Worm (Caenorhabditis elegans) whole organism, L1 larva: ENCODE measurements around the gene vha-14.

ENCODE experiments used
- C04F5.9 ChIP-seq: sonication (generic microtip); optimal IDR thresholded peaks from 2 replicates; lab custom pipeline; 2016; ENCODE audit warnings: missing genetic modification characterization, missing compliant biosample characterization
- C16A3.4 ChIP-seq: fragments of 150-350 bp; optimal IDR thresholded peaks from 2 replicates; lab custom pipeline; 2014; ENCODE audit warnings: missing biosample characterization, missing genetic modification characterization
- F16B12.6 ChIP-seq: fragments of 150-350 bp; optimal IDR thresholded peaks from 2 replicates; lab custom pipeline; 2014; ENCODE audit warnings: missing biosample characterization, missing genetic modification characterization
- aha-1 ChIP-seq: fragments of 150-350 bp; optimal IDR thresholded peaks from 2 replicates; lab custom pipeline; 2014; ENCODE audit warnings: missing biosample characterization, missing genetic modification characterization
- alr-1 ChIP-seq: fragments of 200-800 bp; sonication (Bioruptor generic); optimal IDR thresholded peaks from 2 replicates; lab custom pipeline; 2018; ENCODE audit warnings: borderline replicate concordance, mild to moderate bottlenecking, missing genetic modification characterization, missing compliant biosample characterization
- aly-2 ChIP-seq: fragments of 150-350 bp; optimal IDR thresholded peaks from 2 replicates; lab custom pipeline; 2014; ENCODE audit warnings: missing biosample characterization, missing genetic modification characterization
- blmp-1 ChIP-seq: fragments of 150-350 bp; optimal IDR thresholded peaks from 2 replicates; lab custom pipeline; 2014; ENCODE audit warnings: missing biosample characterization, missing genetic modification characterization
- ceh-82 ChIP-seq, 3 experiments: fragments of 150-350 bp in 1 of 3; sonication (generic microtip) in 2 of 3; optimal IDR thresholded peaks; 2 replicates each; lab custom pipeline; 2014 to 2017; ENCODE audit warnings: missing biosample characterization in 3 of 3, missing genetic modification characterization in 3 of 3
- ces-1 ChIP-seq: fragments of 150-350 bp; optimal IDR thresholded peaks from 2 replicates; lab custom pipeline; 2014; ENCODE audit warnings: missing biosample characterization, missing genetic modification reagents, missing genetic modification characterization
- dpl-1 ChIP-seq, 3 experiments: fragments of 150-350 bp in 2 of 3; sonication (generic microtip) in 1 of 3; optimal IDR thresholded peaks; 2 replicates each; lab custom pipeline; 2014 to 2017; ENCODE audit warnings: missing biosample characterization in 3 of 3, missing genetic modification characterization in 3 of 3, missing genetic modification reagents in 3 of 3
- efl-1 ChIP-seq, 4 experiments: fragments of 150-350 bp; optimal IDR thresholded peaks in 3 of 4; peaks in 1 of 4; 1 replicate in 1 of 4; 2 replicates in 3 of 4; lab custom pipeline; 2014; ENCODE audit warnings: missing biosample characterization in 2 of 4, missing genetic modification characterization in 2 of 4, missing genetic modification reagents in 2 of 4
- fkh-10 ChIP-seq: sonication (generic microtip); optimal IDR thresholded peaks from 2 replicates; lab custom pipeline; 2017; ENCODE audit warnings: missing biosample characterization, missing genetic modification reagents, missing genetic modification characterization
- fkh-4 ChIP-seq: sonication (generic microtip); optimal IDR thresholded peaks from 2 replicates; lab custom pipeline; 2016; ENCODE audit warnings: missing compliant biosample characterization, missing genetic modification characterization, borderline replicate concordance
- fos-1 ChIP-seq: fragments of 150-350 bp; optimal IDR thresholded peaks from 2 replicates; lab custom pipeline; 2014; ENCODE audit warnings: missing biosample characterization, missing genetic modification characterization
- hlh-4 ChIP-seq: sonication (generic microtip); optimal IDR thresholded peaks from 2 replicates; lab custom pipeline; 2016; ENCODE audit warnings: mild to moderate bottlenecking, missing genetic modification characterization, missing compliant biosample characterization
- lin-13 ChIP-seq: fragments of 150-350 bp; optimal IDR thresholded peaks from 2 replicates; lab custom pipeline; 2014; ENCODE audit warnings: missing biosample characterization, missing genetic modification reagents, missing genetic modification characterization
- lin-14 ChIP-seq: fragments of 200-800 bp; sonication (Bioruptor generic); optimal IDR thresholded peaks from 2 replicates; lab custom pipeline; 2018; ENCODE audit warnings: mild to moderate bottlenecking, missing genetic modification characterization, moderate library complexity, missing compliant biosample characterization
- lin-15B ChIP-seq: fragments of 150-350 bp; sonication (generic microtip); optimal IDR thresholded peaks from 3 replicates; lab custom pipeline; 2014; ENCODE audit warnings: missing biosample characterization, missing genetic modification characterization
- lin-35 ChIP-seq, 2 experiments: fragments of 150-350 bp; optimal IDR thresholded peaks; 2 replicates each; lab custom pipeline; 2014; ENCODE audit warnings: missing biosample characterization in 2 of 2, missing genetic modification characterization in 2 of 2, missing genetic modification reagents in 2 of 2
- lir-3 ChIP-seq: sonication (generic microtip); optimal IDR thresholded peaks from 2 replicates; lab custom pipeline; 2016; ENCODE audit warnings: mild to moderate bottlenecking, missing genetic modification characterization, moderate library complexity, missing compliant biosample characterization; ENCODE audit not compliant: poor library complexity
- lsy-2 ChIP-seq, 2 experiments: fragments of 150-350 bp; optimal IDR thresholded peaks; 2 replicates each; lab custom pipeline; 2014; ENCODE audit warnings: missing biosample characterization in 2 of 2, missing genetic modification characterization in 2 of 2
- mep-1 ChIP-seq: fragments of 150-350 bp; optimal IDR thresholded peaks from 2 replicates; lab custom pipeline; 2014; ENCODE audit warnings: missing biosample characterization, missing genetic modification characterization
- nhr-20 ChIP-seq: sonication (generic microtip); optimal IDR thresholded peaks from 2 replicates; lab custom pipeline; 2016; ENCODE audit warnings: mild to moderate bottlenecking, missing genetic modification characterization, missing compliant biosample characterization
- nhr-71 ChIP-seq: sonication (generic microtip); optimal IDR thresholded peaks from 2 replicates; lab custom pipeline; 2016; ENCODE audit warnings: mild to moderate bottlenecking, missing genetic modification characterization, moderate library complexity, missing compliant biosample characterization
- pag-3 ChIP-seq: sonication (generic microtip); optimal IDR thresholded peaks from 2 replicates; lab custom pipeline; 2017; ENCODE audit warnings: missing genetic modification characterization, mild to moderate bottlenecking, missing compliant biosample characterization, antibody characterized with exemption, borderline replicate concordance; ENCODE audit not compliant: insufficient read depth
- skn-1 ChIP-seq: fragments of 150-350 bp; optimal IDR thresholded peaks from 2 replicates; lab custom pipeline; 2014; ENCODE audit warnings: missing biosample characterization, missing genetic modification characterization
- snu-23 ChIP-seq: sonication (generic microtip); optimal IDR thresholded peaks from 2 replicates; lab custom pipeline; 2016; ENCODE audit warnings: missing genetic modification characterization, missing compliant biosample characterization
- sptf-1 ChIP-seq: fragments of 150-350 bp; optimal IDR thresholded peaks from 2 replicates; lab custom pipeline; 2014; ENCODE audit warnings: missing biosample characterization, missing genetic modification characterization
- sup-37 ChIP-seq: fragments of 200-800 bp; sonication (Bioruptor generic); optimal IDR thresholded peaks from 2 replicates; lab custom pipeline; 2018; ENCODE audit warnings: mild to moderate bottlenecking, missing genetic modification characterization, missing compliant biosample characterization
- unc-130 ChIP-seq: fragments of 150-350 bp; optimal IDR thresholded peaks from 2 replicates; lab custom pipeline; 2017; ENCODE audit warnings: missing biosample characterization, missing genetic modification characterization, inconsistent platforms
- unc-98 ChIP-seq: fragments of 200-800 bp; sonication (Bioruptor generic); IDR thresholded peaks from 2 replicates; pipeline ENCODE4 v1.3.6; 2022; ENCODE audit warnings: missing genetic modification characterization, missing compliant biosample characterization
- vab-15 ChIP-seq: sonication (generic microtip); optimal IDR thresholded peaks from 2 replicates; lab custom pipeline; 2017; ENCODE audit warnings: missing genotype, mild to moderate bottlenecking, missing genetic modification characterization, missing compliant biosample characterization
- zip-4 ChIP-seq: fragments of 200-800 bp; sonication (Bioruptor generic); optimal IDR thresholded peaks from 2 replicates; lab custom pipeline; 2018; ENCODE audit warnings: mild to moderate bottlenecking, missing genetic modification characterization, moderate library complexity, missing compliant biosample characterization

The vha-14 gene

ce11 chrIII:9507799-9508198, at the start of gene vha-14:
vha-14 (plus strand) TSS chrIII:9508100.
- TF ChIP-seq lin-14 (GFP tag; lab: Kevin White, UChicago) = peak; percentile 71
- peak; percentile 64 for TF ChIP-seq C16A3.4 (tag; lab: Kevin White, UChicago)
- peak; percentile 58 for TF ChIP-seq blmp-1 (tag; lab: Kevin White, UChicago)
- TF ChIP-seq lir-3 (tag; lab: Kevin White, UChicago) = peak; percentile 6
- no peak for TF ChIP-seq vab-15 (tag; lab: Kevin White, UChicago)
- peak in 1 of 3 experiments; percentile 65 for TF ChIP-seq ceh-82 (tag; optimal IDR thresholded peaks at IDR 0.05; lab: Kevin White, UChicago)
- no peak for TF ChIP-seq C04F5.9 (tag; lab: Kevin White, UChicago)
- TF ChIP-seq F16B12.6 (tag; lab: Kevin White, UChicago) = no peak
- TF ChIP-seq lsy-2 (tag; optimal IDR thresholded peaks at IDR 0.05; lab: Kevin White, UChicago) = peak in 1 of 2 experiments; percentile 77
- peak; percentile 45 to 57 for TF ChIP-seq efl-1 (optimal IDR thresholded peaks at IDR 0.05; lab: Kevin White, UChicago)
- peak; percentile 52 to 79 for TF ChIP-seq efl-1 (GFP tag; optimal IDR thresholded peaks at IDR 0.05 in 1 of 2; lab: Kevin White, UChicago)
- no peak for TF ChIP-seq sptf-1
- TF ChIP-seq lin-15B = peak; percentile 49
- peak; percentile 26 for TF ChIP-seq nhr-20
- TF ChIP-seq snu-23 (GFP tag; lab: Kevin White, UChicago) = peak; percentile 63
- peak; percentile 74 for TF ChIP-seq mep-1
- TF ChIP-seq lin-35 (GFP tag; optimal IDR thresholded peaks at IDR 0.05; lab: Kevin White, UChicago) = peak; percentile 39 to 77
- peak; percentile 42 for TF ChIP-seq unc-130 (tag; lab: Kevin White, UChicago)
- peak; percentile 16 for TF ChIP-seq nhr-71
- TF ChIP-seq skn-1 (tag; lab: Kevin White, UChicago) = peak; percentile 32
- peak; percentile 27 for TF ChIP-seq pag-3 (tag; lab: Kevin White, UChicago)
- peak; percentile 1 to 69 (median 31) for TF ChIP-seq dpl-1 (GFP tag; optimal IDR thresholded peaks at IDR 0.05; lab: Kevin White, UChicago)
- TF ChIP-seq fkh-10 (GFP tag; lab: Kevin White, UChicago) = no peak
- TF ChIP-seq alr-1 (tag; lab: Kevin White, UChicago) = no peak
- TF ChIP-seq fos-1 = no peak
- no peak for TF ChIP-seq aha-1 (tag; lab: Kevin White, UChicago)

- TF ChIP-seq fkh-4 (tag; lab: Kevin White, UChicago) (no peak), lin-14 (GFP tag; lab: Kevin White, UChicago) (no peak), blmp-1 (tag; lab: Kevin White, UChicago) (peak; percentile 12)
Observed at ce11 chrIII:9461894-9462784, 45.8 kb upstream of the vha-14 start.

ce11 chrIII:9462785-9463467, 45.0 kb upstream of the vha-14 start:
- TF ChIP-seq hlh-4 (tag; lab: Kevin White, UChicago) (no peak), nhr-71 (peak; percentile 12), aly-2 (peak; percentile 17), ces-1 (GFP tag; lab: Kevin White, UChicago) (no peak), sup-37 (no peak), zip-4 (GFP tag; lab: Kevin White, UChicago) (no peak), efl-1 (optimal IDR thresholded peaks at IDR 0.05; lab: Kevin White, UChicago) (no peak), efl-1 (GFP tag; optimal IDR thresholded peaks at IDR 0.05 in 1 of 2; lab: Kevin White, UChicago) (peak in 1 of 2 experiments; percentile 88), alr-1 (tag; lab: Kevin White, UChicago) (no peak), lin-15B (no peak), unc-98 (GFP tag; lab: Robert Waterston, UW) (no peak), lin-13 (GFP tag; lab: Kevin White, UChicago) (no peak), aha-1 (tag; lab: Kevin White, UChicago) (no peak), blmp-1 (tag; lab: Kevin White, UChicago) (peak; percentile 11)
- TF ChIP-seq, all 84 proteins: peak for 4
